Fruit fly (Drosophila melanogaster): ENCODE measurements around the gene Taf10b.

Gene Taf10b

DNA sequence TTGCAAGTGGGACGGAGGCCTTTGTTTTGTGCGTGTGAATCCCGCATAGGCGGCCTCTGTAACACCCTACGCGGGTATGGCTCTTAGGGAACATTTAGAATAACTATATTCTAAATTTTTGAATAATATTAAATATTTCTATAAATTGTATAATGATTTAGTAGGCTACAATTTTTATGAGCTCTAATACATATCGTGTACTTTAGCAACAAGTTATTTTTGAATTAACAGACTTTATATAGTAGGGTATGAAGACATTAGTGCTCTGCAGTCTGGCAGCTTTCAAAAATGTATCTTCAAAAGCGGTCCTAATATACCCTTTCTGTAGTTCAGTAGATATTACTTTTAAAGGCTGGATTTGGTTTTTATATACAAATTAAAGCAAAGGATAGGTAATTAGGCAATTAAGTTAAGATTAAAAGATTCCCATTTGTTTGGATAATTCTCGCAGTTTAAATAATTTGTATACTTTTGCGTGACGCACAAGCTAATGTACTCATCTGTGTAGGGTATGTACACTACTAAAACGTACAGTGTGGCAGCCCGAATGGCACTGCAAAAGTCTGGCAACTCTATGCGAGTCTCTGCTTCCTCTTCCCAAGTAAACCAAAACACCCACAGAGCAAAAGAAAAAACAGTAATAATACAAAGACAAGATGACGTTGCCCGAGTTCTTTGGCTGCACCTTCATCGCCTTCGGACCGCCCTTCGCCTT lies 1.8 kb downstream of the Taf10b start, which contains the start of the genes Snx21 and aph-1 (continued):
- TF ChIP-seq sr (GFP tag; IDR thresholded peaks at IDR 0.05) (peak; percentile 48; the same call in 1 of the 3 replicates), sc (optimal IDR thresholded peaks at IDR 0.05) (no peak), sc (GFP tag; optimal IDR thresholded peaks at IDR 0.05) (peak; percentile 87), peb (GFP tag; IDR thresholded peaks at IDR 0.05) (peak; percentile 81), Opbp (GFP tag; IDR thresholded peaks at IDR 0.05; ENCODE audit: partially characterized antibody) (no peak), CG5180 (GFP tag; optimal IDR thresholded peaks at IDR 0.05) (peak; percentile 74), gem (tag; optimal IDR thresholded peaks at IDR 0.05) (peak; percentile 97), MTF-1 (GFP tag; optimal IDR thresholded peaks at IDR 0.05; ENCODE audit: borderline replicate concordance) (peak; percentile 50), az2 (GFP tag; optimal IDR thresholded peaks at IDR 0.05) (peak; percentile 93), CG12071 (GFP tag; optimal IDR thresholded peaks at IDR 0.05) (peak; percentile 63), BEAF-32 (GFP tag; optimal IDR thresholded peaks at IDR 0.05) (peak; percentile 26), al (GFP tag; IDR thresholded peaks at IDR 0.05) (peak; percentile 81), cad (GFP tag; optimal IDR thresholded peaks at IDR 0.05) (no peak), CG4617 (GFP tag; optimal IDR thresholded peaks at IDR 0.05; ENCODE audit: borderline replicate concordance) (peak; percentile 77), Dip3 (GFP tag; optimal IDR thresholded peaks at IDR 0.05) (peak; percentile 93), CG2199 (GFP tag; IDR thresholded peaks at IDR 0.05) (0 out of 3 replicates have a peak, but pooled peaks have one; percentile 59), Neu2 (GFP tag; optimal IDR thresholded peaks at IDR 0.05; ENCODE audit: borderline replicate concordance) (peak; percentile 71), grau (tag; optimal IDR thresholded peaks at IDR 0.05) (peak; percentile 93), D19A (tag; optimal IDR thresholded peaks at IDR 0.05) (peak; percentile 100), CG16815 (GFP tag; optimal IDR thresholded peaks at IDR 0.05) (peak; percentile 90), klu (GFP tag; IDR thresholded peaks at IDR 0.05) (peak; percentile 86), wdn (GFP tag; IDR thresholded peaks at IDR 0.05) (peak; percentile 83), Hr78 (GFP tag; optimal IDR thresholded peaks at IDR 0.05) (peak in 1 of 2 experiments; percentile 58), ci (GFP tag; IDR thresholded peaks at IDR 0.05) (peak; percentile 82), fd96Cb (tag; optimal IDR thresholded peaks at IDR 0.05) (peak; percentile 90), da (GFP tag; optimal IDR thresholded peaks at IDR 0.05) (peak; percentile 52), CG13296 (GFP tag; optimal IDR thresholded peaks at IDR 0.05) (peak; percentile 91), CG10147 (GFP tag; optimal IDR thresholded peaks at IDR 0.05) (peak; percentile 91), seq (GFP tag; IDR thresholded peaks at IDR 0.05) (peak; percentile 87), zen (tag; optimal IDR thresholded peaks at IDR 0.05) (peak; percentile 89), Blimp-1 (GFP tag; optimal IDR thresholded peaks at IDR 0.05) (peak; percentile 88), pb (GFP tag; optimal IDR thresholded peaks at IDR 0.05) (peak; percentile 74), CG13624 (GFP tag; optimal IDR thresholded peaks at IDR 0.05) (peak; percentile 89), Optix (GFP tag; IDR thresholded peaks at IDR 0.05) (peak; percentile 78; the same call in 2 of the 3 replicates), CG11093 (GFP tag; IDR thresholded peaks at IDR 0.05) (peak; percentile 82), CG7963 (GFP tag; IDR thresholded peaks at IDR 0.05; ENCODE audit: partially characterized antibody) (no peak), CG1602 (GFP tag; optimal IDR thresholded peaks at IDR 0.05) (peak; percentile 92), CG14667 (GFP tag; IDR thresholded peaks at IDR 0.05) (peak; percentile 77), Nf-YA (GFP tag; IDR thresholded peaks at IDR 0.05) (peak; percentile 48), CG10431 (GFP tag; optimal IDR thresholded peaks at IDR 0.05) (peak; percentile 77), Sox100B (GFP tag; optimal IDR thresholded peaks at IDR 0.05) (peak; percentile 93), Hr51 (GFP tag; optimal IDR thresholded peaks at IDR 0.05) (peak; percentile 90 to 95), CG17328 (GFP tag; IDR thresholded peaks at IDR 0.05) (peak; percentile 85), tll (GFP tag; optimal IDR thresholded peaks at IDR 0.05) (peak in 1 of 2 experiments; percentile 64), Vsx1 (GFP tag; optimal IDR thresholded peaks at IDR 0.05) (peak; percentile 87), Ets97D (GFP tag; optimal IDR thresholded peaks at IDR 0.05) (peak; percentile 77), CoRest (tag; optimal IDR thresholded peaks at IDR 0.05) (peak; percentile 95), CG4328 (GFP tag; optimal IDR thresholded peaks at IDR 0.05) (peak; percentile 93)

Measured in whole organism, embryonic.